Fruit fly (Drosophila melanogaster): ENCODE results near the gene Eaf6.

Gene Eaf6

DNA sequence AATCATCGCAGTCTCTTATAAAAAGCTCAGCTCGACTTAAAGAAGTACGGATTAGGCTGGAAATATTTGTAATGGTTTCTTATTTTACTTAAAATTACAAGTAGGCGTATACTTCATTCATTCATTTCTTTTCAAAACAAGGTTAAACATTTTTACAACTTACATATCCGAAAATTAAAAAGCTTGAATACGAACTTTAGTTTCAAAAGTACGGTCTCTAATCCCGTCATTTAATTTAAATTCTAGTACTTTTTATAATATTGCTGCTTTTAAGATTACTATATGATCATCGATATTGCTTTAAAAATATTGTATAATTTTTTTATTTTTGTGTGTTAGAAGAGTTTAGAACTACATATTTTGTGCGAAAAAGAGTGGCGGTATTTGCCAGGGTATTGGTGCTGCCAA is 22.1 kb upstream of the Eaf6 start (continued):
- TF ChIP-seq Neu2 (GFP tag; optimal IDR thresholded peaks at IDR 0.05; ENCODE audit: borderline replicate concordance) (no peak), Sin3A (optimal IDR thresholded peaks at IDR 0.05) (no peak), nau (GFP tag; optimal IDR thresholded peaks at IDR 0.05) (no peak), CG34224 (GFP tag; IDR thresholded peaks at IDR 0.05; ENCODE audit: partially characterized antibody) (no peak), CG6654 (GFP tag; optimal IDR thresholded peaks at IDR 0.05) (peak; percentile 15), jigr1 (GFP tag; IDR thresholded peaks at IDR 0.05) (no peak), eyg (GFP tag; optimal IDR thresholded peaks at IDR 0.05) (no peak), CG4854 (GFP tag; optimal IDR thresholded peaks at IDR 0.05) (no peak), CG31365 (tag; optimal IDR thresholded peaks at IDR 0.05) (no peak), slbo (GFP tag; IDR thresholded peaks at IDR 0.05) (peak; percentile 45), ERR (GFP tag; optimal IDR thresholded peaks at IDR 0.05) (no peak), sqz (GFP tag; optimal IDR thresholded peaks at IDR 0.05) (no peak), CG4730 (GFP tag; IDR thresholded peaks at IDR 0.05) (no peak), cato (GFP tag; optimal IDR thresholded peaks at IDR 0.05; ENCODE audit: borderline replicate concordance) (no peak), sob (GFP tag; IDR thresholded peaks at IDR 0.05) (no peak), CG1233 (GFP tag; optimal IDR thresholded peaks at IDR 0.05) (peak; percentile 73), org-1 (GFP tag; optimal IDR thresholded peaks at IDR 0.05) (no peak), CG10979 (tag; optimal IDR thresholded peaks at IDR 0.05) (peak; percentile 41), sug (tag; optimal IDR thresholded peaks at IDR 0.05) (no peak), Stat92E (GFP tag; optimal IDR thresholded peaks at IDR 0.05) (peak in 1 of 3 experiments; percentile 39), CG16815 (GFP tag; optimal IDR thresholded peaks at IDR 0.05) (peak; percentile 23), CG17568 (GFP tag; optimal IDR thresholded peaks at IDR 0.05) (no peak), CG32772 (GFP tag; IDR thresholded peaks at IDR 0.05) (no peak), tll (GFP tag; optimal IDR thresholded peaks at IDR 0.05) (no peak), row (GFP tag; IDR thresholded peaks at IDR 0.05) (peak; percentile 41; the same call in 2 of the 3 replicates), Abd-B (GFP tag; optimal IDR thresholded peaks at IDR 0.05) (no peak), CG10462 (GFP tag; optimal IDR thresholded peaks at IDR 0.05) (no peak), CG3281 (GFP tag; optimal IDR thresholded peaks at IDR 0.05) (no peak), CG18262 (tag; optimal IDR thresholded peaks at IDR 0.05) (peak; percentile 78), CG12391 (tag; optimal IDR thresholded peaks at IDR 0.05) (peak; percentile 20), B-H2 (GFP tag; optimal IDR thresholded peaks at IDR 0.05) (no peak), gce (GFP tag; IDR thresholded peaks at IDR 0.05) (no peak), CG7271 (tag; optimal IDR thresholded peaks at IDR 0.05) (no peak), Xbp1 (GFP tag; optimal IDR thresholded peaks at IDR 0.05) (peak; percentile 9), CG30431 (GFP tag; optimal IDR thresholded peaks at IDR 0.05) (no peak), Hr78 (GFP tag; optimal IDR thresholded peaks at IDR 0.05) (no peak), CG8944 (GFP tag; optimal IDR thresholded peaks at IDR 0.05) (no peak), CoRest (tag; optimal IDR thresholded peaks at IDR 0.05) (peak; percentile 12), CG3163 (GFP tag; optimal IDR thresholded peaks at IDR 0.05) (no peak), chif (GFP tag; optimal IDR thresholded peaks at IDR 0.05) (peak in 1 of 2 experiments; percentile 14), lola (GFP tag; optimal IDR thresholded peaks at IDR 0.05) (peak in 1 of 3 experiments; percentile 68), Hr39 (optimal IDR thresholded peaks at IDR 0.05) (no peak), Asciz (GFP tag; optimal IDR thresholded peaks at IDR 0.05) (no peak), tio (GFP tag; optimal IDR thresholded peaks at IDR 0.05) (peak; percentile 37), Trl (optimal IDR thresholded peaks at IDR 0.05) (no peak), Trl (GFP tag; optimal IDR thresholded peaks at IDR 0.05) (no peak), Blimp-1 (GFP tag; optimal IDR thresholded peaks at IDR 0.05) (no peak), kay (GFP tag; optimal IDR thresholded peaks at IDR 0.05) (peak; percentile 27), gt (GFP tag; IDR thresholded peaks at IDR 0.05) (no peak), CG12155 (GFP tag; optimal IDR thresholded peaks at IDR 0.05) (no peak), nerfin-1 (tag; optimal IDR thresholded peaks at IDR 0.05) (no peak)
